Worm (Caenorhabditis elegans): ENCODE results near the gene F38B6.3.

DNA sequence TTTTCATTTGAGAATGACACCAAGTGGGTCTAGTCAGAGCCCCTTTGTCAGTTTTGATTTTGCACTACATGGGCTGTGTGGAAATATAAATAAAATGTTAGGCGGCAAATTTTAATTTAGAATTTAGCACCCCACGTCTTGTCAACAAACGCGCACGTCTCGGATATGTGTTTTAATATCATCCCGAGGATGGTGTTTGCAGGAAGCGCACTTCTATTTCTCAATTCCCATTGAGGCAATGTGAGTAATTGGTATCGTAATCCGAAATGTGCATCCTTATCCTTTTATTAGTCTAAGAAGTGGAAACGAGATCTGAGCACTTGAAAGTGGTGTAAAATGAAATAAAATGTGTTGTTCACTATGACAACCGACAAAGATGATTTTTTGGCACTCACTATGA is 5.7 kb upstream of the F38B6.3 start:
- TF ChIP-seq hlh-30 (tag; optimal IDR thresholded peaks at IDR 0.05; ENCODE audit: insufficient read depth) (no peak), fkh-10 (GFP tag; optimal IDR thresholded peaks at IDR 0.05) (no peak), ceh-45 (GFP tag; IDR thresholded peaks at IDR 0.05) (no peak), nhr-11 (tag; optimal IDR thresholded peaks at IDR 0.05) (no peak), tbx-2 (tag; optimal IDR thresholded peaks at IDR 0.05) (no peak), ama-1 (optimal IDR thresholded peaks at IDR 0.05) (no peak), K09A11.1 (tag; optimal IDR thresholded peaks at IDR 0.05; ENCODE audit: insufficient read depth) (no peak), pha-4 (tag; optimal IDR thresholded peaks at IDR 0.05) (no peak), unc-86 (tag; optimal IDR thresholded peaks at IDR 0.05) (no peak), ceh-30 (tag; optimal IDR thresholded peaks at IDR 0.05) (no peak), F13H6.1 (tag; optimal IDR thresholded peaks at IDR 0.05) (no peak), unc-55 (GFP tag; optimal IDR thresholded peaks at IDR 0.05) (no peak), syd-9 (tag; optimal IDR thresholded peaks at IDR 0.05) (no peak)

Measured in whole organism, late embryonic.